Worm (Caenorhabditis elegans): Measurements from ENCODE around the gene T25B9.3.

DNA sequence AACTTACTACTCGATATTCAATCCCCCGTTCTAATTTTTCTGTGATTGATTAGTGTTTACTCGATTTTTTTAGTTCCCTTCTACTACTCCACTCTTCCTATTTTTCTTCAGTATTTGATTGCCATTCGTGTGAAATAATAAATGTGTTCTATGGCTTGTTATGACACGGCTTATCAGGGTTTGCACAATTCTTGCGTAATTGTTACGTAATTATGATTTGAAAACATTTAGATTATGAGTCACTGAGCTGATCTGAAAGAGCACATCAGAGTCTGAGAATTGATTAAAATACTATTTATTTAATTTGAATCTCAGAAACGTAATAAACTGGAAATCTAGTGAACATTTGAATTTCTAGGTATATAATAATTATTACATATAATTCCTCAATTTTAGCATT lies 33.0 kb downstream of the T25B9.3 start:
- TF ChIP-seq pha-4 (GFP tag; IDR thresholded peaks at IDR 0.05), result no peak
- TF ChIP-seq pha-4 (tag; optimal IDR thresholded peaks at IDR 0.05), result no peak
- TF ChIP-seq ces-1 (GFP tag; optimal IDR thresholded peaks at IDR 0.05), result no peak
- TF ChIP-seq aly-2 (tag; optimal IDR thresholded peaks at IDR 0.05), result no peak
- TF ChIP-seq lin-39 (tag; optimal IDR thresholded peaks at IDR 0.05), result no peak
- no peak for TF ChIP-seq F49E8.2 (tag; optimal IDR thresholded peaks at IDR 0.05; ENCODE audit: borderline replicate concordance)
- TF ChIP-seq lim-7 (GFP tag; IDR thresholded peaks at IDR 0.05), result no peak
- no peak for TF ChIP-seq ceh-82 (tag; optimal IDR thresholded peaks at IDR 0.05)
- no peak for TF ChIP-seq nhr-237 (tag; optimal IDR thresholded peaks at IDR 0.05)
- TF ChIP-seq nhr-11 (tag; optimal IDR thresholded peaks at IDR 0.05), result no peak
- no peak for TF ChIP-seq fkh-10 (GFP tag; optimal IDR thresholded peaks at IDR 0.05)
- TF ChIP-seq F37D6.2 (tag; optimal IDR thresholded peaks at IDR 0.05), result no peak
- no peak for TF ChIP-seq nhr-77 (tag; optimal IDR thresholded peaks at IDR 0.05)
- TF ChIP-seq mdt-29 (GFP tag; IDR thresholded peaks at IDR 0.05), result no peak
